Fruit fly (Drosophila melanogaster) whole organism, embryonic: Measurements from ENCODE around the gene CG3224.

Source experiments
- Abd-B ChIP-seq: fragments of 200-800 bp; sonication (Bioruptor generic); optimal IDR thresholded peaks from 2 replicates; lab custom pipeline; 2018; ENCODE audit warnings: missing biosample characterization, mild to moderate bottlenecking, missing genetic modification characterization, moderate library complexity
- Atf3 ChIP-seq: fragments of 200-800 bp; sonication (Bioruptor generic); optimal IDR thresholded peaks from 3 replicates; lab custom pipeline; 2016; ENCODE audit warnings: missing biosample characterization, missing genetic modification characterization
- BEAF-32 ChIP-seq: fragments of 200-800 bp; sonication (Bioruptor generic); optimal IDR thresholded peaks from 3 replicates; lab custom pipeline; 2017; ENCODE audit warnings: missing biosample characterization, missing genetic modification characterization, mild to moderate bottlenecking, moderate library complexity, missing genetic modification reagents
- Blimp-1 ChIP-seq: fragments of 200-800 bp; sonication (Bioruptor generic); optimal IDR thresholded peaks from 3 replicates; lab custom pipeline; 2018; ENCODE audit warnings: missing biosample characterization, missing genetic modification characterization, mild to moderate bottlenecking, moderate library complexity, missing genetic modification reagents
- CG1024 ChIP-seq: fragments of 200-800 bp; sonication (Bioruptor generic); IDR thresholded peaks from 2 replicates; pipeline ENCODE4 v1.3.6; 2022; ENCODE audit warnings: missing biosample characterization, missing genetic modification characterization
- CG10462 ChIP-seq: fragments of 200-800 bp; sonication (Bioruptor generic); optimal IDR thresholded peaks from 2 replicates; lab custom pipeline; 2016; ENCODE audit warnings: missing biosample characterization, missing genetic modification characterization
- CG11093 ChIP-seq: fragments of 200-800 bp; sonication (Bioruptor generic); IDR thresholded peaks from 3 replicates; pipeline ENCODE4 v1.3.6; 2022; ENCODE audit warnings: missing biosample characterization, missing genetic modification characterization
- CG11696 ChIP-seq: fragments of 200-800 bp; sonication (Bioruptor generic); IDR thresholded peaks from 2 replicates; pipeline ENCODE4 v1.3.6; 2022; ENCODE audit warnings: missing biosample characterization, missing genetic modification characterization
- CG12769 ChIP-seq: fragments of 200-800 bp; sonication (Bioruptor generic); optimal IDR thresholded peaks from 2 replicates; lab custom pipeline; 2019; ENCODE audit warnings: missing biosample characterization, mild to moderate bottlenecking, missing genetic modification characterization, moderate library complexity
- CG12942 ChIP-seq: fragments of 200-800 bp; sonication (Bioruptor generic); optimal IDR thresholded peaks from 3 replicates; lab custom pipeline; 2016; ENCODE audit warnings: missing biosample characterization, missing genetic modification characterization
- CG13296 ChIP-seq: fragments of 200-800 bp; sonication (Bioruptor generic); optimal IDR thresholded peaks from 3 replicates; lab custom pipeline; 2018; ENCODE audit warnings: missing biosample characterization, mild to moderate bottlenecking, missing genetic modification characterization
- CG14441 ChIP-seq: fragments of 200-800 bp; sonication (Bioruptor generic); IDR thresholded peaks from 2 replicates; pipeline ENCODE4 v1.3.6; 2022; ENCODE audit warnings: missing biosample characterization, missing genetic modification characterization
- CG14965 ChIP-seq: fragments of 200-800 bp; sonication (Bioruptor generic); optimal IDR thresholded peaks from 2 replicates; lab custom pipeline; 2016; ENCODE audit warnings: missing biosample characterization, missing genetic modification characterization, borderline replicate concordance
- CG15269 ChIP-seq: fragments of 200-800 bp; sonication (Bioruptor generic); optimal IDR thresholded peaks from 2 replicates; lab custom pipeline; 2018; ENCODE audit warnings: missing biosample characterization, mild to moderate bottlenecking, missing genetic modification characterization, moderate library complexity
- CG17385 ChIP-seq: fragments of 200-800 bp; sonication (Bioruptor generic); optimal IDR thresholded peaks from 3 replicates; lab custom pipeline; 2018; ENCODE audit warnings: missing biosample characterization, mild to moderate bottlenecking, missing genetic modification characterization
- CG18262 ChIP-seq: fragments of 200-800 bp; optimal IDR thresholded peaks from 3 replicates; lab custom pipeline; 2019; ENCODE audit warnings: missing biosample characterization, mild to moderate bottlenecking, missing genetic modification characterization, moderate library complexity
- CG2116 ChIP-seq: fragments of 200-800 bp; sonication (Bioruptor generic); optimal IDR thresholded peaks from 3 replicates; lab custom pipeline; 2018; ENCODE audit warnings: missing biosample characterization, mild to moderate bottlenecking, missing genetic modification characterization
- CG3163 ChIP-seq: fragments of 200-800 bp; sonication (Bioruptor generic); optimal IDR thresholded peaks from 3 replicates; lab custom pipeline; 2016; ENCODE audit warnings: missing biosample characterization, missing genetic modification characterization
- CG43689 ChIP-seq: fragments of 200-800 bp; sonication (Bioruptor generic); IDR thresholded peaks from 2 replicates; pipeline ENCODE4 v1.3.6; 2022; ENCODE audit warnings: missing biosample characterization, missing genetic modification characterization
- CG6272 ChIP-seq: fragments of 200-800 bp; sonication (Bioruptor generic); IDR thresholded peaks from 2 replicates; pipeline ENCODE4 v1.3.6; 2022; ENCODE audit warnings: missing biosample characterization, missing genetic modification characterization
- CG8924 ChIP-seq: fragments of 200-800 bp; optimal IDR thresholded peaks from 3 replicates; lab custom pipeline; 2019; ENCODE audit warnings: missing biosample characterization, mild to moderate bottlenecking, missing genetic modification characterization, moderate library complexity
- CG9215 ChIP-seq: fragments of 200-800 bp; sonication (Bioruptor generic); IDR thresholded peaks from 2 replicates; pipeline ENCODE4 v1.3.6; 2022; ENCODE audit warnings: missing biosample characterization, missing genetic modification characterization
- Dad ChIP-seq: fragments of 200-800 bp; sonication (Bioruptor generic); optimal IDR thresholded peaks from 3 replicates; lab custom pipeline; 2016; ENCODE audit warnings: missing biosample characterization, missing genetic modification characterization
- Ets65A ChIP-seq: fragments of 200-800 bp; sonication (Bioruptor generic); peaks from one replicate; lab custom pipeline; 2016; ENCODE audit warnings: missing biosample characterization, missing genetic modification characterization
- Gug ChIP-seq: fragments of 200-800 bp; sonication (Bioruptor generic); IDR thresholded peaks from 4 replicates; pipeline ENCODE4 v1.3.6; 2022; ENCODE audit warnings: missing biosample characterization, missing genetic modification characterization
- HHEX ChIP-seq: fragments of 200-800 bp; sonication (Bioruptor generic); optimal IDR thresholded peaks from 3 replicates; lab custom pipeline; 2017; ENCODE audit warnings: missing biosample characterization, mild to moderate bottlenecking, missing genetic modification characterization, missing genetic modification reagents
- Hmx ChIP-seq: fragments of 200-800 bp; sonication (Bioruptor generic); optimal IDR thresholded peaks from 2 replicates; lab custom pipeline; 2016; ENCODE audit warnings: missing biosample characterization, missing genetic modification characterization
- Oaz ChIP-seq: fragments of 200-800 bp; sonication (Bioruptor generic); IDR thresholded peaks from 2 replicates; pipeline ENCODE4 v1.3.6; 2022; ENCODE audit warnings: missing biosample characterization, missing genetic modification characterization
- Sox100B ChIP-seq: fragments of 200-800 bp; sonication (Bioruptor generic); optimal IDR thresholded peaks from 3 replicates; lab custom pipeline; 2018; ENCODE audit warnings: missing biosample characterization, mild to moderate bottlenecking, missing genetic modification characterization
- Usf ChIP-seq: fragments of 200-800 bp; sonication (Bioruptor generic); optimal IDR thresholded peaks from 2 replicates; lab custom pipeline; 2017; ENCODE audit warnings: missing genotype, missing biosample characterization, missing genetic modification characterization
- Xrp1 ChIP-seq: fragments of 200-800 bp; sonication (Bioruptor generic); IDR thresholded peaks from 2 replicates; pipeline ENCODE4 v1.3.6; 2022; ENCODE audit warnings: missing biosample characterization, missing genetic modification characterization
- ara ChIP-seq: fragments of 200-800 bp; sonication (Bioruptor generic); IDR thresholded peaks from 2 replicates; pipeline ENCODE4 v1.3.6; 2022; ENCODE audit warnings: missing biosample characterization, missing genetic modification characterization
- bbx ChIP-seq: fragments of 200-800 bp; sonication (Bioruptor generic); IDR thresholded peaks from 2 replicates; pipeline ENCODE4 v1.3.6; 2022; ENCODE audit warnings: missing biosample characterization, missing genetic modification characterization; ENCODE audit not compliant: partially characterized antibody
- ci ChIP-seq: fragments of 200-800 bp; sonication (Bioruptor generic); IDR thresholded peaks from 3 replicates; pipeline ENCODE4 v1.3.6; 2022; ENCODE audit warnings: missing biosample characterization, missing genetic modification characterization
- fd64A ChIP-seq: fragments of 200-800 bp; sonication (Bioruptor generic); optimal IDR thresholded peaks from 3 replicates; lab custom pipeline; 2018; ENCODE audit warnings: missing biosample characterization, mild to moderate bottlenecking, missing genetic modification characterization
- fru ChIP-seq: fragments of >200 bp; optimal IDR thresholded peaks from 2 replicates; lab custom pipeline; 2017
- her ChIP-seq: fragments of 200-800 bp; sonication (Bioruptor generic); optimal IDR thresholded peaks from 2 replicates; lab custom pipeline; 2016; ENCODE audit warnings: missing biosample characterization, missing genetic modification characterization
- hkb ChIP-seq, 2 experiments: fragments of 200-800 bp in 1 of 2; fragments of >200 bp in 1 of 2; sonication (Bioruptor generic) in 1 of 2; IDR thresholded peaks in 1 of 2; optimal IDR thresholded peaks in 1 of 2; 2 replicates each; pipeline versions ENCODE4 v1.3.6 to Lab custom; 2017 to 2022; ENCODE audit warnings: missing biosample characterization in 1 of 2, missing genetic modification characterization in 1 of 2
- ind ChIP-seq: fragments of 200-800 bp; sonication (Bioruptor generic); optimal IDR thresholded peaks from 3 replicates; lab custom pipeline; 2016; ENCODE audit warnings: missing biosample characterization, missing genetic modification characterization
- inv ChIP-seq: fragments of 200-800 bp; sonication (Bioruptor generic); IDR thresholded peaks from 2 replicates; pipeline ENCODE4 v1.3.6; 2022; ENCODE audit warnings: missing biosample characterization, missing genetic modification characterization; ENCODE audit not compliant: partially characterized antibody
- lola ChIP-seq, 3 experiments: fragments of >200 bp in 2 of 3; fragments of 200-800 bp in 1 of 3; sonication (Bioruptor generic) in 1 of 3; optimal IDR thresholded peaks; 2 replicates each; lab custom pipeline; 2017 to 2019; ENCODE audit warnings: missing biosample characterization in 3 of 3, missing genetic modification characterization in 3 of 3, mild to moderate bottlenecking in 1 of 3, moderate library complexity in 1 of 3
- nerfin-1 ChIP-seq: fragments of 200-800 bp; sonication (Bioruptor generic); optimal IDR thresholded peaks from 3 replicates; lab custom pipeline; 2019; ENCODE audit warnings: missing biosample characterization, mild to moderate bottlenecking, missing genetic modification characterization, moderate library complexity
- p53 ChIP-seq: fragments of 200-800 bp; sonication (Bioruptor generic); optimal IDR thresholded peaks from 2 replicates; lab custom pipeline; 2016; ENCODE audit warnings: missing biosample characterization, missing genetic modification characterization
- sens ChIP-seq: fragments of 200-800 bp; sonication (Bioruptor generic); peaks from one replicate; lab custom pipeline; 2016; ENCODE audit warnings: missing biosample characterization, missing genetic modification characterization
- shn ChIP-seq: fragments of 200-800 bp; sonication (Bioruptor generic); optimal IDR thresholded peaks from 3 replicates; lab custom pipeline; 2016; ENCODE audit warnings: missing biosample characterization, missing genetic modification characterization
- sob ChIP-seq: fragments of 200-800 bp; sonication (Bioruptor generic); IDR thresholded peaks from 2 replicates; pipeline ENCODE4 v1.3.6; 2022; ENCODE audit warnings: missing biosample characterization, missing genetic modification characterization
- sr ChIP-seq: fragments of 200-800 bp; sonication (Bioruptor generic); IDR thresholded peaks from 3 replicates; pipeline ENCODE4 v1.3.6; 2022; ENCODE audit warnings: missing biosample characterization, missing genetic modification characterization
- tap ChIP-seq: fragments of 200-800 bp; optimal IDR thresholded peaks from 3 replicates; lab custom pipeline; 2019; ENCODE audit warnings: missing biosample characterization, mild to moderate bottlenecking, missing genetic modification characterization, moderate library complexity
- usp ChIP-seq: fragments of >200 bp; optimal IDR thresholded peaks from 2 replicates; lab custom pipeline; 2017; ENCODE audit warnings: missing biosample characterization, missing genetic modification characterization
- vnd ChIP-seq: fragments of 200-800 bp; sonication (Bioruptor generic); IDR thresholded peaks from 3 replicates; pipeline ENCODE4 v1.3.6; 2022; ENCODE audit warnings: missing biosample characterization, missing genetic modification characterization; ENCODE audit not compliant: partially characterized antibody
- z ChIP-seq: fragments of 200-800 bp; sonication (Bioruptor generic); IDR thresholded peaks from 3 replicates; pipeline ENCODE4 v1.3.6; 2022; ENCODE audit warnings: missing biosample characterization, missing genetic modification characterization

CG3224 gene

dm6 chrX:6696467-6696866, 35.2 kb upstream of the CG3224 start (continued):
- TF ChIP-seq her (GFP tag; lab: Kevin White, UChicago) (peak; percentile 44), ara (peak; percentile 65; the same call in 1 of the 2 replicates), CG14441 (GFP tag; lab: Robert Waterston, UW) (peak; percentile 85), CG6272 (GFP tag; lab: Robert Waterston, UW) (peak; percentile 38; the same call in 1 of the 2 replicates), CG11093 (GFP tag; lab: Robert Waterston, UW) (0 out of 3 replicates have a peak, but pooled peaks have one; percentile 29), CG17385 (peak; percentile 71), HHEX (peak; percentile 69), sens (GFP tag; lab: Kevin White, UChicago) (peak; percentile 88), lola (GFP tag; optimal IDR thresholded peaks at IDR 0.05; lab: Kevin White, UChicago) (peak in 1 of 3 experiments; percentile 51), usp (GFP tag; lab: Kevin White, UChicago) (no peak), vnd (GFP tag; lab: Robert Waterston, UW) (no peak), Ets65A (GFP tag; lab: Kevin White, UChicago) (peak; percentile 89), bbx (GFP tag; lab: Robert Waterston, UW) (no peak), p53 (GFP tag; lab: Kevin White, UChicago) (no peak), CG11696 (GFP tag; lab: Robert Waterston, UW) (no peak), Atf3 (GFP tag; lab: Kevin White, UChicago) (peak; percentile 9), sr (GFP tag; lab: Robert Waterston, UW) (no peak), CG9215 (peak; percentile 53), CG1024 (GFP tag; lab: Robert Waterston, UW) (peak; percentile 44; the same call in 1 of the 2 replicates), Blimp-1 (GFP tag; lab: Kevin White, UChicago) (peak; percentile 63), Hmx (GFP tag; lab: Kevin White, UChicago) (peak; percentile 10), tap (peak; percentile 54), CG15269 (tag; lab: Kevin White, UChicago) (peak; percentile 74), CG12769 (no peak), CG13296 (peak; percentile 82), z (GFP tag; lab: Robert Waterston, UW) (no peak), fru (lab: Kevin White, UChicago) (no peak), BEAF-32 (GFP tag; lab: Kevin White, UChicago) (no peak), Oaz (GFP tag; lab: Robert Waterston, UW) (peak; percentile 32; the same call in 1 of the 2 replicates), shn (GFP tag; lab: Kevin White, UChicago) (peak; percentile 10), sob (GFP tag; lab: Robert Waterston, UW) (peak; percentile 54; the same call in 1 of the 2 replicates), hkb (optimal IDR thresholded peaks at IDR 0.05; lab: Kevin White, UChicago) (no peak), hkb (GFP tag; IDR thresholded peaks at IDR 0.05; lab: Robert Waterston, UW) (peak; percentile 86), Xrp1 (GFP tag; lab: Robert Waterston, UW) (peak; percentile 67; the same call in 1 of the 2 replicates), Usf (no peak), fd64A (no peak), Sox100B (peak; percentile 63), CG8924 (tag; lab: Kevin White, UChicago) (peak; percentile 72), CG43689 (GFP tag; lab: Robert Waterston, UW) (0 out of 2 replicates have a peak, but pooled peaks have one; percentile 21), Gug (GFP tag; lab: Robert Waterston, UW) (peak; percentile 24; the same call in 1 of the 4 replicates), inv (no peak), CG3163 (GFP tag; lab: Kevin White, UChicago) (peak; percentile 18), CG2116 (GFP tag; lab: Kevin White, UChicago) (peak; percentile 34), ind (peak; percentile 52), ci (peak; percentile 86), CG14965 (GFP tag; lab: Kevin White, UChicago) (no peak), nerfin-1 (tag; lab: Kevin White, UChicago) (peak; percentile 63), Abd-B (no peak), Dad (GFP tag; lab: Kevin White, UChicago) (peak; percentile 18), CG12942 (GFP tag; lab: Kevin White, UChicago) (no peak), CG18262 (peak; percentile 58), CG10462 (GFP tag; lab: Kevin White, UChicago) (peak; percentile 14)
